Fruit fly (Drosophila melanogaster) whole organism, embryonic: ENCODE measurements around the gene CG8281.

ENCODE experiments used
- Antp ChIP-seq: fragments of 200-800 bp; sonication (Bioruptor generic); optimal IDR thresholded peaks from 3 replicates; lab custom pipeline; 2016; ENCODE audit warnings: missing biosample characterization, missing genetic modification characterization
- B-H1 ChIP-seq: fragments of 200-800 bp; sonication (Bioruptor generic); IDR thresholded peaks from 3 replicates; pipeline ENCODE4 v1.3.6; 2022; ENCODE audit warnings: missing biosample characterization, missing genetic modification characterization
- BEAF-32 ChIP-seq: fragments of 200-800 bp; sonication (Bioruptor generic); optimal IDR thresholded peaks from 3 replicates; lab custom pipeline; 2017; ENCODE audit warnings: missing biosample characterization, missing genetic modification characterization, mild to moderate bottlenecking, moderate library complexity, missing genetic modification reagents
- Blimp-1 ChIP-seq: fragments of 200-800 bp; sonication (Bioruptor generic); optimal IDR thresholded peaks from 3 replicates; lab custom pipeline; 2018; ENCODE audit warnings: missing biosample characterization, missing genetic modification characterization, mild to moderate bottlenecking, moderate library complexity, missing genetic modification reagents
- CG10209 ChIP-seq: fragments of 200-800 bp; sonication (Bioruptor generic); optimal IDR thresholded peaks from 3 replicates; lab custom pipeline; 2017; ENCODE audit warnings: missing biosample characterization, mild to moderate bottlenecking, missing genetic modification characterization, missing genetic modification reagents
- CG1024 ChIP-seq: fragments of 200-800 bp; sonication (Bioruptor generic); IDR thresholded peaks from 2 replicates; pipeline ENCODE4 v1.3.6; 2022; ENCODE audit warnings: missing biosample characterization, missing genetic modification characterization
- CG10431 ChIP-seq: fragments of 200-800 bp; sonication (Bioruptor generic); optimal IDR thresholded peaks from 3 replicates; lab custom pipeline; 2018; ENCODE audit warnings: missing biosample characterization, mild to moderate bottlenecking, missing genetic modification characterization
- CG11398 ChIP-seq: fragments of 200-800 bp; sonication (Bioruptor generic); optimal IDR thresholded peaks from 2 replicates; lab custom pipeline; 2016; ENCODE audit warnings: missing biosample characterization, missing genetic modification characterization
- CG11504 ChIP-seq: fragments of 200-800 bp; sonication (Bioruptor generic); optimal IDR thresholded peaks from 3 replicates; lab custom pipeline; 2019; ENCODE audit warnings: missing biosample characterization, mild to moderate bottlenecking, missing genetic modification characterization, moderate library complexity
- CG15011 ChIP-seq: fragments of 200-800 bp; sonication (Bioruptor generic); optimal IDR thresholded peaks from 3 replicates; lab custom pipeline; 2018; ENCODE audit warnings: missing biosample characterization, mild to moderate bottlenecking, missing genetic modification characterization
- CG17359 ChIP-seq: fragments of 200-800 bp; sonication (Bioruptor generic); optimal IDR thresholded peaks from 3 replicates; lab custom pipeline; 2018; ENCODE audit warnings: missing biosample characterization, mild to moderate bottlenecking, missing genetic modification characterization, moderate library complexity
- CG17385 ChIP-seq: fragments of 200-800 bp; sonication (Bioruptor generic); optimal IDR thresholded peaks from 3 replicates; lab custom pipeline; 2018; ENCODE audit warnings: missing biosample characterization, mild to moderate bottlenecking, missing genetic modification characterization
- CG30431 ChIP-seq: fragments of 200-800 bp; sonication (Bioruptor generic); optimal IDR thresholded peaks from 2 replicates; lab custom pipeline; 2017; ENCODE audit warnings: missing biosample characterization, missing genetic modification characterization
- CG31224 ChIP-seq: fragments of 200-800 bp; sonication (Bioruptor generic); IDR thresholded peaks from 2 replicates; pipeline ENCODE4 v1.3.6; 2022; ENCODE audit warnings: missing biosample characterization, missing genetic modification characterization
- CG3163 ChIP-seq: fragments of 200-800 bp; sonication (Bioruptor generic); optimal IDR thresholded peaks from 3 replicates; lab custom pipeline; 2016; ENCODE audit warnings: missing biosample characterization, missing genetic modification characterization
- CG34422 ChIP-seq: fragments of 200-800 bp; sonication (Bioruptor generic); IDR thresholded peaks from 3 replicates; pipeline ENCODE4 v1.3.6; 2022; ENCODE audit warnings: missing biosample characterization, missing genetic modification characterization
- CG3995 ChIP-seq: fragments of 200-800 bp; sonication (Bioruptor generic); optimal IDR thresholded peaks from 3 replicates; lab custom pipeline; 2016; ENCODE audit warnings: missing biosample characterization, missing genetic modification characterization
- CG4360 ChIP-seq: fragments of 200-800 bp; sonication (Bioruptor generic); IDR thresholded peaks from 2 replicates; pipeline ENCODE4 v1.3.6; 2022; ENCODE audit warnings: missing biosample characterization, missing genetic modification characterization
- CG6765 ChIP-seq: fragments of 200-800 bp; sonication (Bioruptor generic); optimal IDR thresholded peaks from 3 replicates; lab custom pipeline; 2017; ENCODE audit warnings: missing biosample characterization, mild to moderate bottlenecking, missing genetic modification characterization
- CG8281 ChIP-seq: fragments of 200-800 bp; sonication (Bioruptor generic); optimal IDR thresholded peaks from 2 replicates; lab custom pipeline; 2018; ENCODE audit warnings: missing biosample characterization, mild to moderate bottlenecking, missing genetic modification characterization, moderate library complexity
- CG8290 ChIP-seq, 3 experiments: fragments of 200-800 bp; sonication (Bioruptor generic); optimal IDR thresholded peaks; 2 replicates each; lab custom pipeline; 2016 to 2019; ENCODE audit warnings: missing biosample characterization in 3 of 3, missing genetic modification characterization in 3 of 3, mild to moderate bottlenecking in 2 of 3, moderate library complexity in 1 of 3
- CG9215 ChIP-seq: fragments of 200-800 bp; sonication (Bioruptor generic); IDR thresholded peaks from 2 replicates; pipeline ENCODE4 v1.3.6; 2022; ENCODE audit warnings: missing biosample characterization, missing genetic modification characterization
- HLH54F ChIP-seq: fragments of 200-800 bp; sonication (Bioruptor generic); optimal IDR thresholded peaks from 3 replicates; lab custom pipeline; 2016; ENCODE audit warnings: missing biosample characterization, missing genetic modification characterization
- Hr78 ChIP-seq, 2 experiments: fragments of 200-800 bp in 1 of 2; fragments of >200 bp in 1 of 2; sonication (Bioruptor generic) in 1 of 2; optimal IDR thresholded peaks; 2 replicates each; lab custom pipeline; 2017 to 2019; ENCODE audit warnings: missing biosample characterization in 2 of 2, missing genetic modification characterization in 2 of 2, mild to moderate bottlenecking in 1 of 2, moderate library complexity in 1 of 2
- MTF-1 ChIP-seq: fragments of 200-800 bp; sonication (Bioruptor generic); optimal IDR thresholded peaks from 2 replicates; lab custom pipeline; 2018; ENCODE audit warnings: missing biosample characterization, mild to moderate bottlenecking, missing genetic modification characterization, borderline replicate concordance
- Myb ChIP-seq: fragments of 200-800 bp; sonication (Bioruptor generic); optimal IDR thresholded peaks from 2 replicates; lab custom pipeline; 2016; ENCODE audit warnings: missing biosample characterization, missing genetic modification characterization
- Opbp ChIP-seq: fragments of 200-800 bp; sonication (Bioruptor generic); IDR thresholded peaks from 3 replicates; pipeline ENCODE4 v1.3.6; 2022; ENCODE audit warnings: missing biosample characterization, missing genetic modification characterization; ENCODE audit not compliant: partially characterized antibody
- Scr ChIP-seq: fragments of 200-800 bp; sonication (Bioruptor generic); IDR thresholded peaks from 2 replicates; pipeline ENCODE4 v1.3.6; 2022; ENCODE audit warnings: missing biosample characterization, missing genetic modification characterization; ENCODE audit not compliant: partially characterized antibody
- Ssrp ChIP-seq: fragments of 200-800 bp; sonication (Bioruptor generic); optimal IDR thresholded peaks from 2 replicates; lab custom pipeline; 2018; ENCODE audit warnings: missing biosample characterization, mild to moderate bottlenecking, missing genetic modification characterization, moderate library complexity
- bigmax ChIP-seq: fragments of 200-800 bp; sonication (Bioruptor generic); optimal IDR thresholded peaks from 2 replicates; lab custom pipeline; 2018; ENCODE audit warnings: missing biosample characterization, mild to moderate bottlenecking, missing genetic modification characterization
- cato ChIP-seq: fragments of 200-800 bp; sonication (Bioruptor generic); optimal IDR thresholded peaks from 2 replicates; lab custom pipeline; 2016; ENCODE audit warnings: missing biosample characterization, missing genetic modification characterization, borderline replicate concordance
- croc ChIP-seq: fragments of 200-800 bp; sonication (Bioruptor generic); conservative IDR thresholded peaks from 3 replicates; pipeline ENCODE4 v1.3.6; 2022; ENCODE audit warnings: missing biosample characterization, missing genetic modification characterization
- emc ChIP-seq: fragments of 200-800 bp; sonication (Bioruptor generic); optimal IDR thresholded peaks from 2 replicates; lab custom pipeline; 2016; ENCODE audit warnings: missing biosample characterization, missing genetic modification characterization
- en ChIP-seq: fragments of 200-800 bp; sonication (Bioruptor generic); optimal IDR thresholded peaks from 2 replicates; lab custom pipeline; 2016; ENCODE audit warnings: missing biosample characterization, missing genetic modification characterization
- fd3F ChIP-seq: fragments of 200-800 bp; sonication (Bioruptor generic); optimal IDR thresholded peaks from 2 replicates; lab custom pipeline; 2018; ENCODE audit warnings: missing biosample characterization, mild to moderate bottlenecking, missing genetic modification characterization, moderate library complexity
- fu2 ChIP-seq: fragments of 200-800 bp; sonication (Bioruptor generic); optimal IDR thresholded peaks from 2 replicates; lab custom pipeline; 2016; ENCODE audit warnings: missing biosample characterization, missing genetic modification characterization
- gce ChIP-seq: fragments of 200-800 bp; sonication (Bioruptor generic); IDR thresholded peaks from 3 replicates; pipeline ENCODE4 v1.3.6; 2022; ENCODE audit warnings: missing biosample characterization, missing genetic modification characterization
- gcm ChIP-seq: fragments of 200-800 bp; sonication (Bioruptor generic); optimal IDR thresholded peaks from 2 replicates; lab custom pipeline; 2019; ENCODE audit warnings: missing biosample characterization, mild to moderate bottlenecking, missing genetic modification characterization, moderate library complexity
- hkb ChIP-seq, 2 experiments: fragments of 200-800 bp in 1 of 2; fragments of >200 bp in 1 of 2; sonication (Bioruptor generic) in 1 of 2; IDR thresholded peaks in 1 of 2; optimal IDR thresholded peaks in 1 of 2; 2 replicates each; pipeline versions ENCODE4 v1.3.6 to Lab custom; 2017 to 2022; ENCODE audit warnings: missing biosample characterization in 1 of 2, missing genetic modification characterization in 1 of 2
- luna ChIP-seq: fragments of 200-800 bp; sonication (Bioruptor generic); optimal IDR thresholded peaks from 2 replicates; lab custom pipeline; 2016; ENCODE audit warnings: missing biosample characterization, missing genetic modification characterization
- oc ChIP-seq: fragments of 200-800 bp; sonication (Bioruptor generic); optimal IDR thresholded peaks from 2 replicates; lab custom pipeline; 2018; ENCODE audit warnings: missing biosample characterization, mild to moderate bottlenecking, missing genetic modification characterization, moderate library complexity
- phol ChIP-seq: fragments of 200-800 bp; sonication (Bioruptor generic); optimal IDR thresholded peaks from 3 replicates; lab custom pipeline; 2018; ENCODE audit warnings: missing biosample characterization, mild to moderate bottlenecking, missing genetic modification characterization, moderate library complexity
- pita ChIP-seq: fragments of 200-800 bp; sonication (Bioruptor generic); optimal IDR thresholded peaks from 2 replicates; lab custom pipeline; 2017; ENCODE audit warnings: missing biosample characterization, mild to moderate bottlenecking, missing genetic modification characterization
- prd ChIP-seq, 3 experiments: fragments of >200 bp in 2 of 3; fragments of 200-800 bp in 1 of 3; sonication (Bioruptor generic) in 1 of 3; optimal IDR thresholded peaks in 2 of 3; IDR thresholded peaks in 1 of 3; 2 replicates in 2 of 3; 3 replicates in 1 of 3; pipeline versions ENCODE4 v1.3.6 to Lab custom; 2017 to 2022; ENCODE audit warnings: missing biosample characterization in 1 of 3, missing genetic modification characterization in 1 of 3
- psq ChIP-seq: fragments of 200-800 bp; sonication (Bioruptor generic); optimal IDR thresholded peaks from 2 replicates; lab custom pipeline; 2017; ENCODE audit warnings: missing biosample characterization, missing genetic modification characterization
- sna ChIP-seq: fragments of 200-800 bp; sonication (Bioruptor generic); IDR thresholded peaks from 2 replicates; pipeline ENCODE4 v1.3.6; 2022; ENCODE audit warnings: missing biosample characterization, missing genetic modification characterization; ENCODE audit not compliant: partially characterized antibody
- sob ChIP-seq: fragments of 200-800 bp; sonication (Bioruptor generic); IDR thresholded peaks from 2 replicates; pipeline ENCODE4 v1.3.6; 2022; ENCODE audit warnings: missing biosample characterization, missing genetic modification characterization
- trh ChIP-seq: fragments of 200-800 bp; sonication (Bioruptor generic); optimal IDR thresholded peaks from 2 replicates; lab custom pipeline; 2016; ENCODE audit warnings: missing biosample characterization, missing genetic modification characterization
- z ChIP-seq: fragments of 200-800 bp; sonication (Bioruptor generic); IDR thresholded peaks from 3 replicates; pipeline ENCODE4 v1.3.6; 2022; ENCODE audit warnings: missing biosample characterization, missing genetic modification characterization

Gene CG8281

DNA sequence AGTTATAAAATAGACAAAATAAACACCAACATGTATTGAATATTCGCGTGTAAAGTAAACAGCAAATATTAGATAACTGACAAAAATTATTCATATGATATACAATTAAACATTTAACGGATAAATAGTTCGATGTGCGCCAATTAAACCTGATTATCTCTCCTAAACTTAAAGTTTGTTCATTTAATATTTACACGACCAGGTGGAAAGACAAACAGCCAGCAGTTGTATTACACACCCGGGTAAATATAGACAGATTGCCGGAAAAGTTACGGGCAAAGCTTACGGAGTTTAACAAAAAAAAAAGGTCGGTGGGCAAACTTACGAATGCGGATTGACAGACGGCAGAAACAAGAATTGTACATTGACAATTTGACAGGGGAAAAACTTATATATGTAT lies 30.2 kb upstream of the CG8281 start (continued):
- TF ChIP-seq CG8290 (GFP tag; optimal IDR thresholded peaks at IDR 0.05; lab: Kevin White, UChicago): no peak
- peak in 1 of 2 experiments; percentile 91 for TF ChIP-seq CG8290 (tag; optimal IDR thresholded peaks at IDR 0.05; lab: Kevin White, UChicago)
- no peak for TF ChIP-seq BEAF-32 (GFP tag; lab: Kevin White, UChicago)
- TF ChIP-seq CG1024 (GFP tag; lab: Robert Waterston, UW): peak; percentile 23; the same call in 1 of the 2 replicates
- TF ChIP-seq pita (GFP tag; lab: Kevin White, UChicago): no peak
- TF ChIP-seq z (GFP tag; lab: Robert Waterston, UW): no peak
- no peak for TF ChIP-seq CG30431
- peak; percentile 86 for TF ChIP-seq CG6765 (GFP tag; lab: Kevin White, UChicago)
- TF ChIP-seq Scr: no peak
- peak; percentile 67 for TF ChIP-seq sob (GFP tag; lab: Robert Waterston, UW)
- no peak for TF ChIP-seq cato (GFP tag; lab: Kevin White, UChicago)
- TF ChIP-seq CG17385: peak; percentile 53
- TF ChIP-seq emc: peak; percentile 22
- no peak for TF ChIP-seq CG10431 (GFP tag; lab: Kevin White, UChicago)
- TF ChIP-seq en (GFP tag; lab: Kevin White, UChicago): no peak
- TF ChIP-seq HLH54F (GFP tag; lab: Kevin White, UChicago): no peak
- peak; percentile 93 for TF ChIP-seq fd3F
- TF ChIP-seq Myb (GFP tag; lab: Kevin White, UChicago): no peak
- peak; percentile 78 for TF ChIP-seq CG15011
- no peak for TF ChIP-seq prd (optimal IDR thresholded peaks at IDR 0.05; lab: Kevin White, UChicago)
- TF ChIP-seq prd (GFP tag; IDR thresholded peaks at IDR 0.05; lab: Robert Waterston, UW): peak; percentile 6; the same call in 1 of the 3 replicates
- TF ChIP-seq CG34422 (GFP tag; lab: Robert Waterston, UW): no peak
- TF ChIP-seq CG10209: peak; percentile 82
- no peak for TF ChIP-seq Ssrp (tag; lab: Kevin White, UChicago)
- no peak for TF ChIP-seq bigmax (GFP tag; lab: Kevin White, UChicago)
- TF ChIP-seq MTF-1: peak; percentile 85
- peak; percentile 67 for TF ChIP-seq CG11398 (GFP tag; lab: Kevin White, UChicago)
- peak; percentile 42 for TF ChIP-seq oc (tag; lab: Kevin White, UChicago)
- TF ChIP-seq CG4360 (GFP tag; lab: Robert Waterston, UW): no peak
- peak; percentile 57 for TF ChIP-seq CG11504
- no peak for TF ChIP-seq gce (GFP tag; lab: Robert Waterston, UW)
- no peak for TF ChIP-seq Antp (GFP tag; lab: Kevin White, UChicago)
- peak; percentile 77 for TF ChIP-seq CG17359 (tag; lab: Kevin White, UChicago)
- TF ChIP-seq Hr78 (GFP tag; optimal IDR thresholded peaks at IDR 0.05; lab: Kevin White, UChicago): no peak
- TF ChIP-seq CG3995 (GFP tag; lab: Kevin White, UChicago): no peak
- peak; percentile 58 for TF ChIP-seq Blimp-1 (GFP tag; lab: Kevin White, UChicago)
- TF ChIP-seq phol: no peak
- no peak for TF ChIP-seq luna (GFP tag; lab: Kevin White, UChicago)
- TF ChIP-seq trh (GFP tag; lab: Kevin White, UChicago): no peak
- no peak for TF ChIP-seq Opbp (GFP tag; lab: Robert Waterston, UW)
- TF ChIP-seq fu2 (GFP tag; lab: Kevin White, UChicago): no peak
- peak; percentile 64 for TF ChIP-seq CG8281 (tag; lab: Kevin White, UChicago)
- TF ChIP-seq CG31224 (GFP tag; lab: Robert Waterston, UW): no peak
- peak; percentile 18 for TF ChIP-seq CG3163
- peak; percentile 44 for TF ChIP-seq psq
- TF ChIP-seq B-H1 (GFP tag; lab: Robert Waterston, UW): no peak; the same call in 2 of the 3 replicates
- TF ChIP-seq croc (GFP tag; lab: Robert Waterston, UW): no peak
- TF ChIP-seq sna (GFP tag; lab: Robert Waterston, UW): no peak
- peak; percentile 22 for TF ChIP-seq gcm
- no peak for TF ChIP-seq hkb (optimal IDR thresholded peaks at IDR 0.05; lab: Kevin White, UChicago)
- peak; percentile 38; the same call in 1 of the 2 replicates for TF ChIP-seq hkb (GFP tag; IDR thresholded peaks at IDR 0.05; lab: Robert Waterston, UW)
- TF ChIP-seq CG9215 (GFP tag; lab: Robert Waterston, UW): no peak
